Worm (Caenorhabditis elegans) whole organism, young adult: ENCODE results near the gene strd-1.

Experiments used
- F22D6.2 ChIP-seq: sonication (generic microtip); optimal IDR thresholded peaks from 2 replicates; lab custom pipeline; 2016; ENCODE audit warnings: mild to moderate bottlenecking, missing genetic modification characterization, missing compliant biosample characterization
- Y53G8AR.9 ChIP-seq: fragments of 200-800 bp; sonication (Bioruptor generic); conservative IDR thresholded peaks from 2 replicates; pipeline ENCODE4 v1.3.6; 2022; ENCODE audit warnings: missing genetic modification reagents, missing genetic modification characterization, missing compliant biosample characterization
- ZK185.1 ChIP-seq: sonication (generic microtip); optimal IDR thresholded peaks from 2 replicates; lab custom pipeline; 2016; ENCODE audit warnings: mild to moderate bottlenecking, missing genetic modification characterization, missing compliant biosample characterization; ENCODE audit not compliant: poor library complexity, severe bottlenecking
- ama-1 ChIP-seq, 3 experiments: fragments of 150-350 bp in 1 of 3; sonication (generic microtip) in 2 of 3; optimal IDR thresholded peaks; 2 replicates each; lab custom pipeline; 2014 to 2018; ENCODE audit warnings: missing biosample characterization in 2 of 3, missing genetic modification characterization in 2 of 3, missing genetic modification reagents in 2 of 3
- ccch-3 ChIP-seq: fragments of 200-800 bp; sonication (Bioruptor generic); optimal IDR thresholded peaks from 2 replicates; lab custom pipeline; 2018; ENCODE audit warnings: mild to moderate bottlenecking, missing genetic modification characterization, missing compliant biosample characterization
- dpl-1 ChIP-seq: fragments of 150-350 bp; optimal IDR thresholded peaks from 2 replicates; lab custom pipeline; 2014; ENCODE audit warnings: missing biosample characterization, missing genetic modification reagents, missing genetic modification characterization
- efl-1 ChIP-seq: fragments of 150-350 bp; optimal IDR thresholded peaks from 2 replicates; lab custom pipeline; 2014; ENCODE audit warnings: missing biosample characterization, missing genetic modification reagents, missing genetic modification characterization
- hmg-1.2 ChIP-seq: fragments of 200-800 bp; sonication (Bioruptor generic); IDR thresholded peaks from 2 replicates; pipeline ENCODE4 v1.3.6; 2022; ENCODE audit warnings: missing genetic modification reagents, missing genetic modification characterization, missing compliant biosample characterization
- hmg-20 ChIP-seq: fragments of 200-800 bp; sonication (Bioruptor generic); IDR thresholded peaks from 2 replicates; pipeline ENCODE4 v1.3.6; 2022; ENCODE audit warnings: missing genetic modification reagents, missing genetic modification characterization, missing compliant biosample characterization
- madf-8 ChIP-seq: fragments of 200-800 bp; sonication (Bioruptor generic); conservative IDR thresholded peaks from 2 replicates; pipeline ENCODE4 v1.3.6; 2022; ENCODE audit warnings: missing genetic modification reagents, missing genetic modification characterization, missing compliant biosample characterization
- nfya-2 ChIP-seq: fragments of 200-800 bp; sonication (Bioruptor generic); IDR thresholded peaks from 2 replicates; pipeline ENCODE4 v1.3.6; 2022; ENCODE audit warnings: missing genetic modification reagents, missing genetic modification characterization, missing compliant biosample characterization
- rec-8 ChIP-seq, 2 experiments: sonication (generic microtip); optimal IDR thresholded peaks; 2 replicates each; lab custom pipeline; 2016; ENCODE audit warnings: mild to moderate bottlenecking in 2 of 2, missing genetic modification characterization in 2 of 2, missing genetic modification reagents in 2 of 2, missing genotype in 2 of 2, missing biosample characterization in 1 of 2, missing compliant biosample characterization in 1 of 2, moderate library complexity in 1 of 2

- no peak for TF ChIP-seq madf-8 (GFP tag; lab: Robert Waterston, UW)
- TF ChIP-seq ccch-3: no peak
- no peak for TF ChIP-seq F22D6.2
- TF ChIP-seq hmg-1.2 (GFP tag; lab: Robert Waterston, UW): no peak
- no peak for TF ChIP-seq nfya-2 (GFP tag; lab: Robert Waterston, UW)
- no peak for TF ChIP-seq ama-1 (optimal IDR thresholded peaks at IDR 0.05; lab: Kevin White, UChicago)
- TF ChIP-seq ama-1 (GFP tag; optimal IDR thresholded peaks at IDR 0.05; lab: Kevin White, UChicago): no peak
- TF ChIP-seq Y53G8AR.9 (GFP tag; lab: Robert Waterston, UW): no peak
- no peak for TF ChIP-seq efl-1
- TF ChIP-seq hmg-20 (GFP tag; lab: Robert Waterston, UW): no peak
- TF ChIP-seq ZK185.1 (tag; lab: Kevin White, UChicago): no peak
- no peak for TF ChIP-seq dpl-1
- TF ChIP-seq rec-8 (tag; optimal IDR thresholded peaks at IDR 0.05; lab: Kevin White, UChicago): no peak
These were observed 40.4 kb downstream of the strd-1 start, which contains the start of gene col-94 for ce11 chrIII:10987561-10988184.
